Worm (Caenorhabditis elegans): ENCODE data around the gene ptp-8.

Gene ptp-8

ce11 chrIV:7381754-7382153 lies at the start of gene ptp-8:
Gene ptp-8 (plus strand): TSS chrIV:7382054.
- no peak for TF ChIP-seq nhr-77 (tag; optimal IDR thresholded peaks at IDR 0.05)
- TF ChIP-seq nhr-11 (tag; optimal IDR thresholded peaks at IDR 0.05), result no peak
- TF ChIP-seq ztf-4 (tag; optimal IDR thresholded peaks at IDR 0.05), result no peak

- TF ChIP-seq lsy-12 (tag; optimal IDR thresholded peaks at IDR 0.05) (no peak), nhr-28 (tag; optimal IDR thresholded peaks at IDR 0.05) (no peak), fos-1 (tag; optimal IDR thresholded peaks at IDR 0.05) (no peak), egl-27 (tag; optimal IDR thresholded peaks at IDR 0.05) (no peak), skn-1 (tag; optimal IDR thresholded peaks at IDR 0.05) (no peak), elt-1 (tag; optimal IDR thresholded peaks at IDR 0.05) (no peak)
These were observed 49.2 kb upstream of the ptp-8 start, which contains the start of gene ocr-4 for ce11 chrIV:7332695-7333094. Gene ocr-4 (minus strand): TSS chrIV:7332795.

- TF ChIP-seq pha-4 (tag; optimal IDR thresholded peaks at IDR 0.05) (no peak), nhr-23 (tag; optimal IDR thresholded peaks at IDR 0.05) (no peak), nhr-12 (tag; optimal IDR thresholded peaks at IDR 0.05) (no peak), elt-3 (tag; optimal IDR thresholded peaks at IDR 0.05) (no peak), fos-1 (tag; optimal IDR thresholded peaks at IDR 0.05) (no peak), nhr-67 (tag; optimal IDR thresholded peaks at IDR 0.05) (no peak), jun-1 (tag; optimal IDR thresholded peaks at IDR 0.05) (no peak), nhr-76 (tag; optimal IDR thresholded peaks at IDR 0.05) (no peak), eor-1 (tag; optimal IDR thresholded peaks at IDR 0.05) (no peak), lsy-12 (tag; optimal IDR thresholded peaks at IDR 0.05) (no peak), ceh-28 (tag; optimal IDR thresholded peaks at IDR 0.05) (no peak)
These were observed 43.8 kb upstream of the ptp-8 start for ce11 chrIV:7338042-7338441.

ce11 chrIV:7339095-7339494 lies 42.8 kb upstream of the ptp-8 start:
- TF ChIP-seq eor-1 (tag; optimal IDR thresholded peaks at IDR 0.05) (no peak), elt-1 (tag; optimal IDR thresholded peaks at IDR 0.05) (no peak), nhr-43 (tag; optimal IDR thresholded peaks at IDR 0.05; ENCODE audit: poor library complexity, severe bottlenecking) (no peak), nhr-23 (tag; optimal IDR thresholded peaks at IDR 0.05) (no peak), nhr-77 (tag; optimal IDR thresholded peaks at IDR 0.05) (no peak), tbx-2 (tag; optimal IDR thresholded peaks at IDR 0.05) (no peak), elt-2 (tag; optimal IDR thresholded peaks at IDR 0.05) (no peak), ceh-16 (tag; optimal IDR thresholded peaks at IDR 0.05) (no peak)

ce11 chrIV:7342144-7342543 lies 39.7 kb upstream of the ptp-8 start:
- no peak for TF ChIP-seq nhr-237 (tag; optimal IDR thresholded peaks at IDR 0.05)
- TF ChIP-seq nhr-76 (tag; optimal IDR thresholded peaks at IDR 0.05), result no peak
- TF ChIP-seq fos-1 (tag; optimal IDR thresholded peaks at IDR 0.05), result no peak
- TF ChIP-seq mdl-1 (tag; optimal IDR thresholded peaks at IDR 0.05), result no peak
- no peak for TF ChIP-seq ceh-28 (tag; optimal IDR thresholded peaks at IDR 0.05)
- TF ChIP-seq fkh-2 (tag; optimal IDR thresholded peaks at IDR 0.05), result no peak
- no peak for TF ChIP-seq elt-3 (tag; optimal IDR thresholded peaks at IDR 0.05)
- TF ChIP-seq ama-1 (optimal IDR thresholded peaks at IDR 0.05), result no peak

- TF ChIP-seq elt-2 (tag; optimal IDR thresholded peaks at IDR 0.05), result peak; percentile 25
- no peak for TF ChIP-seq elt-3 (tag; optimal IDR thresholded peaks at IDR 0.05)
- TF ChIP-seq ama-1 (optimal IDR thresholded peaks at IDR 0.05), result no peak
- peak; percentile 31 for TF ChIP-seq nhr-43 (tag; optimal IDR thresholded peaks at IDR 0.05; ENCODE audit: poor library complexity, severe bottlenecking)
- no peak for TF ChIP-seq elt-1 (tag; optimal IDR thresholded peaks at IDR 0.05)
These were observed 37.8 kb upstream of the ptp-8 start for ce11 chrIV:7344020-7344419.

ce11 chrIV:7346751-7347150 lies 35.1 kb upstream of the ptp-8 start, which contains the start of gene daf-42:
Gene daf-42 (minus strand): TSS chrIV:7346851.
- TF ChIP-seq ceh-82 (tag; optimal IDR thresholded peaks at IDR 0.05), result no peak
- no peak for TF ChIP-seq unc-62 (GFP tag; optimal IDR thresholded peaks at IDR 0.05)
- TF ChIP-seq fkh-10 (GFP tag; optimal IDR thresholded peaks at IDR 0.05), result no peak
- TF ChIP-seq mml-1 (tag; optimal IDR thresholded peaks at IDR 0.05), result no peak
- no peak for TF ChIP-seq sea-2 (GFP tag; optimal IDR thresholded peaks at IDR 0.05)
- TF ChIP-seq nfya-1 (tag; optimal IDR thresholded peaks at IDR 0.05; ENCODE audit: insufficient read depth), result no peak
- TF ChIP-seq egl-5 (tag; optimal IDR thresholded peaks at IDR 0.05), result no peak
- TF ChIP-seq tbx-2 (tag; optimal IDR thresholded peaks at IDR 0.05), result no peak
- no peak for TF ChIP-seq ceh-28 (tag; optimal IDR thresholded peaks at IDR 0.05)
- TF ChIP-seq ceh-9 (tag; optimal IDR thresholded peaks at IDR 0.05), result no peak
- TF ChIP-seq jun-1 (tag; optimal IDR thresholded peaks at IDR 0.05), result no peak
